Fruit fly (Drosophila melanogaster): Measurements from ENCODE around the gene CG17744.

The CG17744 gene

dm6 chr3L:6998692-6999091 is 27.9 kb downstream of the CG17744 start, which contains the start of gene Mp:
Gene Mp, plus strand, starts transcription at chr3L:6998843.
- TF ChIP-seq OdsH (GFP tag; optimal IDR thresholded peaks at IDR 0.05) (no peak), GATAd (GFP tag; optimal IDR thresholded peaks at IDR 0.05) (no peak), HLH106 (tag; optimal IDR thresholded peaks at IDR 0.05) (no peak), fru (GFP tag; optimal IDR thresholded peaks at IDR 0.05) (no peak), sage (GFP tag; optimal IDR thresholded peaks at IDR 0.05) (no peak), Myc (optimal IDR thresholded peaks at IDR 0.05) (no peak), jim (GFP tag; optimal IDR thresholded peaks at IDR 0.05) (no peak), Mio (GFP tag; optimal IDR thresholded peaks at IDR 0.05) (no peak), CG9705 (GFP tag; optimal IDR thresholded peaks at IDR 0.05) (no peak), dmrt93B (GFP tag; optimal IDR thresholded peaks at IDR 0.05) (no peak)

dm6 chr3L:6997410-6997809 is 29.2 kb downstream of the CG17744 start:
- no peak for TF ChIP-seq Jra (GFP tag; optimal IDR thresholded peaks at IDR 0.05)
- TF ChIP-seq jim (GFP tag; optimal IDR thresholded peaks at IDR 0.05): no peak
- TF ChIP-seq psq (GFP tag; optimal IDR thresholded peaks at IDR 0.05): no peak
- TF ChIP-seq rgr (GFP tag; optimal IDR thresholded peaks at IDR 0.05): no peak
- no peak for TF ChIP-seq sage (GFP tag; optimal IDR thresholded peaks at IDR 0.05)
- no peak for TF ChIP-seq usp (GFP tag; optimal IDR thresholded peaks at IDR 0.05)
- TF ChIP-seq Abd-B (GFP tag; optimal IDR thresholded peaks at IDR 0.05): no peak
- TF ChIP-seq Hr83 (GFP tag; optimal IDR thresholded peaks at IDR 0.05; ENCODE audit: poor library complexity, severe bottlenecking): no peak
- TF ChIP-seq br (GFP tag; optimal IDR thresholded peaks at IDR 0.05): no peak
- no peak for TF ChIP-seq GATAd (GFP tag; optimal IDR thresholded peaks at IDR 0.05)
- TF ChIP-seq CrebA (GFP tag; optimal IDR thresholded peaks at IDR 0.05; ENCODE audit: borderline replicate concordance): no peak
- TF ChIP-seq OdsH (GFP tag; optimal IDR thresholded peaks at IDR 0.05): no peak
- TF ChIP-seq brk (GFP tag; optimal IDR thresholded peaks at IDR 0.05): no peak
- TF ChIP-seq HLH106 (tag; optimal IDR thresholded peaks at IDR 0.05): no peak

- peak; percentile 26 for TF ChIP-seq h (GFP tag; optimal IDR thresholded peaks at IDR 0.05)
- peak; percentile 16 for TF ChIP-seq fru (GFP tag; optimal IDR thresholded peaks at IDR 0.05)
- peak; percentile 9 for TF ChIP-seq br (GFP tag; optimal IDR thresholded peaks at IDR 0.05)
- TF ChIP-seq psq (GFP tag; optimal IDR thresholded peaks at IDR 0.05): peak; percentile 0
- peak in 1 of 2 experiments; percentile 29 for TF ChIP-seq foxo (GFP tag; optimal IDR thresholded peaks at IDR 0.05)
- no peak for TF ChIP-seq pan (optimal IDR thresholded peaks at IDR 0.05)
- TF ChIP-seq Mio (GFP tag; optimal IDR thresholded peaks at IDR 0.05): no peak
- TF ChIP-seq dl (GFP tag; optimal IDR thresholded peaks at IDR 0.05; ENCODE audit: insufficient read depth in 1 of 2, partially characterized antibody in 2 of 2): no peak
- no peak for TF ChIP-seq jim (GFP tag; optimal IDR thresholded peaks at IDR 0.05)
- no peak for TF ChIP-seq CG9705 (GFP tag; optimal IDR thresholded peaks at IDR 0.05)
- TF ChIP-seq Sp1 (GFP tag; optimal IDR thresholded peaks at IDR 0.05): peak; percentile 7
- peak; percentile 13 for TF ChIP-seq ey (GFP tag; optimal IDR thresholded peaks at IDR 0.05)
- TF ChIP-seq rgr (GFP tag; optimal IDR thresholded peaks at IDR 0.05): peak; percentile 28
- peak; percentile 22 for TF ChIP-seq OdsH (GFP tag; optimal IDR thresholded peaks at IDR 0.05)
- peak; percentile 31 for TF ChIP-seq HLH106 (tag; optimal IDR thresholded peaks at IDR 0.05)
Observed at dm6 chr3L:6996907-6997306, 29.7 kb downstream of the CG17744 start.

- TF ChIP-seq Dfd (GFP tag; optimal IDR thresholded peaks at IDR 0.05) (no peak), Mio (GFP tag; optimal IDR thresholded peaks at IDR 0.05) (no peak), Myc (optimal IDR thresholded peaks at IDR 0.05) (peak; percentile 44)
Observed at dm6 chr3L:6995364-6995749, 31.2 kb downstream of the CG17744 start.

- peak; percentile 70 for TF ChIP-seq Myc (optimal IDR thresholded peaks at IDR 0.05)
Observed at dm6 chr3L:6994464-6995363, 31.9 kb downstream of the CG17744 start.

dm6 chr3L:6993350-6993749 is 33.2 kb downstream of the CG17744 start:
- TF ChIP-seq Mio (GFP tag; optimal IDR thresholded peaks at IDR 0.05) (no peak), OdsH (GFP tag; optimal IDR thresholded peaks at IDR 0.05) (no peak), Hr78 (GFP tag; optimal IDR thresholded peaks at IDR 0.05) (no peak)
